Fruit fly (Drosophila melanogaster) whole organism, prepupa: Measurements from ENCODE around the gene CG11629.

Source experiments
- Blimp-1 ChIP-seq: fragments of 200-800 bp; sonication (Bioruptor generic); optimal IDR thresholded peaks from 3 replicates; lab custom pipeline; 2017; ENCODE audit warnings: missing biosample characterization, missing genetic modification characterization, mild to moderate bottlenecking, moderate library complexity, missing genetic modification reagents
- CG10631 ChIP-seq: fragments of 200-800 bp; sonication (Bioruptor generic); optimal IDR thresholded peaks from 2 replicates; lab custom pipeline; 2016; ENCODE audit warnings: missing biosample characterization, missing genetic modification characterization
- CG10669 ChIP-seq: fragments of 200-800 bp; sonication (Bioruptor generic); optimal IDR thresholded peaks from 3 replicates; lab custom pipeline; 2018; ENCODE audit warnings: missing biosample characterization, mild to moderate bottlenecking, missing genetic modification characterization, moderate library complexity
- CG11294 ChIP-seq: fragments of 200-800 bp; sonication (Bioruptor generic); IDR thresholded peaks from 2 replicates; pipeline ENCODE4 v1.3.6; 2022; ENCODE audit warnings: missing biosample characterization, missing genetic modification characterization
- CG15336 ChIP-seq: fragments of 200-800 bp; sonication (Bioruptor generic); IDR thresholded peaks from 2 replicates; pipeline ENCODE4 v1.3.6; 2022; ENCODE audit warnings: missing biosample characterization, missing genetic modification characterization
- CG1621 ChIP-seq: fragments of 200-800 bp; sonication (Bioruptor generic); optimal IDR thresholded peaks from 3 replicates; lab custom pipeline; 2018; ENCODE audit warnings: missing biosample characterization, mild to moderate bottlenecking, missing genetic modification characterization
- CG16779 ChIP-seq: fragments of 200-800 bp; sonication (Bioruptor generic); optimal IDR thresholded peaks from 3 replicates; lab custom pipeline; 2017; ENCODE audit warnings: missing biosample characterization, mild to moderate bottlenecking, missing genetic modification characterization
- CG3032 ChIP-seq: fragments of 200-800 bp; optimal IDR thresholded peaks from 2 replicates; lab custom pipeline; 2019; ENCODE audit warnings: missing biosample characterization, mild to moderate bottlenecking, missing genetic modification characterization, moderate library complexity
- CG31627 ChIP-seq: fragments of 200-800 bp; sonication (Bioruptor generic); optimal IDR thresholded peaks from 3 replicates; lab custom pipeline; 2016; ENCODE audit warnings: missing biosample characterization, missing genetic modification characterization
- CG32006 ChIP-seq: fragments of 200-800 bp; sonication (Bioruptor generic); optimal IDR thresholded peaks from 3 replicates; lab custom pipeline; 2017; ENCODE audit warnings: missing biosample characterization, mild to moderate bottlenecking, missing genetic modification characterization
- CG34406 ChIP-seq: fragments of 200-800 bp; sonication (Bioruptor generic); optimal IDR thresholded peaks from 3 replicates; lab custom pipeline; 2016; ENCODE audit warnings: missing biosample characterization, missing genetic modification characterization
- CG3919 ChIP-seq: fragments of 200-800 bp; sonication (Bioruptor generic); optimal IDR thresholded peaks from 3 replicates; lab custom pipeline; 2016; ENCODE audit warnings: missing biosample characterization, missing genetic modification characterization
- CG6163 ChIP-seq: fragments of 200-800 bp; sonication (Bioruptor generic); IDR thresholded peaks from 3 replicates; pipeline ENCODE4 v1.3.6; 2022; ENCODE audit warnings: missing biosample characterization, missing genetic modification characterization
- CG6276 ChIP-seq: fragments of 200-800 bp; sonication (Bioruptor generic); optimal IDR thresholded peaks from 2 replicates; lab custom pipeline; 2017; ENCODE audit warnings: missing biosample characterization, mild to moderate bottlenecking, missing genetic modification characterization
- CG6792 ChIP-seq: fragments of 200-800 bp; sonication (Bioruptor generic); optimal IDR thresholded peaks from 3 replicates; lab custom pipeline; 2016; ENCODE audit warnings: missing biosample characterization, missing genetic modification characterization
- CG6808 ChIP-seq: fragments of 200-800 bp; sonication (Bioruptor generic); optimal IDR thresholded peaks from 3 replicates; lab custom pipeline; 2017; ENCODE audit warnings: missing biosample characterization, missing genetic modification characterization, mild to moderate bottlenecking, moderate library complexity, missing genetic modification reagents
- CG7368 ChIP-seq: fragments of 200-800 bp; sonication (Bioruptor generic); optimal IDR thresholded peaks from 3 replicates; lab custom pipeline; 2016; ENCODE audit warnings: missing biosample characterization, missing genetic modification characterization
- CG8119 ChIP-seq: fragments of 200-800 bp; sonication (Bioruptor generic); IDR thresholded peaks from 3 replicates; pipeline ENCODE4 v1.3.6; 2022; ENCODE audit warnings: missing biosample characterization, missing genetic modification characterization
- CG8319 ChIP-seq: fragments of 200-800 bp; sonication (Bioruptor generic); optimal IDR thresholded peaks from 3 replicates; lab custom pipeline; 2016; ENCODE audit warnings: missing biosample characterization, missing genetic modification characterization
- CG8632 ChIP-seq: fragments of 200-800 bp; sonication (Bioruptor generic); optimal IDR thresholded peaks from 3 replicates; lab custom pipeline; 2016; ENCODE audit warnings: missing biosample characterization, missing genetic modification characterization
- CG9139 ChIP-seq: fragments of 200-800 bp; sonication (Bioruptor generic); optimal IDR thresholded peaks from 3 replicates; lab custom pipeline; 2017; ENCODE audit warnings: missing biosample characterization, mild to moderate bottlenecking, missing genetic modification characterization
- Eip75B ChIP-seq: fragments of 200-800 bp; sonication (Bioruptor generic); optimal IDR thresholded peaks from 3 replicates; lab custom pipeline; 2016; ENCODE audit warnings: missing biosample characterization, missing genetic modification characterization
- Eip78C ChIP-seq: fragments of 200-800 bp; sonication (Bioruptor generic); peaks from one replicate; lab custom pipeline; 2016; ENCODE audit warnings: missing biosample characterization, missing genetic modification characterization
- Ets96B ChIP-seq: fragments of 200-800 bp; optimal IDR thresholded peaks from 2 replicates; lab custom pipeline; 2019; ENCODE audit warnings: missing biosample characterization, mild to moderate bottlenecking, missing genetic modification characterization, moderate library complexity
- Gug ChIP-seq: fragments of 200-800 bp; sonication (Bioruptor generic); IDR thresholded peaks from 2 replicates; pipeline ENCODE4 v1.3.6; 2022; ENCODE audit warnings: missing biosample characterization, missing genetic modification characterization
- Hr38 ChIP-seq: sonication (Bioruptor generic); optimal IDR thresholded peaks from 2 replicates; lab custom pipeline; 2016; ENCODE audit warnings: missing biosample characterization, missing genetic modification characterization
- Hr39 ChIP-seq: fragments of 200-800 bp; sonication (Bioruptor generic); optimal IDR thresholded peaks from 2 replicates; lab custom pipeline; 2016; ENCODE audit warnings: missing biosample characterization, missing genetic modification characterization
- Lpt ChIP-seq: fragments of 200-800 bp; sonication (Bioruptor generic); optimal IDR thresholded peaks from 3 replicates; lab custom pipeline; 2016; ENCODE audit warnings: missing biosample characterization, missing genetic modification characterization
- OdsH ChIP-seq: fragments of 200-800 bp; sonication (Bioruptor generic); optimal IDR thresholded peaks from 3 replicates; lab custom pipeline; 2016; ENCODE audit warnings: missing biosample characterization, missing genetic modification characterization
- Sox102F ChIP-seq: fragments of 200-800 bp; sonication (Bioruptor generic); optimal IDR thresholded peaks from 2 replicates; lab custom pipeline; 2016; ENCODE audit warnings: missing biosample characterization, mild to moderate bottlenecking, missing genetic modification characterization
- Sox15 ChIP-seq: fragments of 200-800 bp; sonication (Bioruptor generic); optimal IDR thresholded peaks from 3 replicates; lab custom pipeline; 2016; ENCODE audit warnings: missing biosample characterization, missing genetic modification characterization
- achi ChIP-seq: fragments of 200-800 bp; sonication (Bioruptor generic); optimal IDR thresholded peaks from 3 replicates; lab custom pipeline; 2016; ENCODE audit warnings: missing biosample characterization, missing genetic modification characterization
- cyc ChIP-seq: fragments of 200-800 bp; sonication (Bioruptor generic); optimal IDR thresholded peaks from 3 replicates; lab custom pipeline; 2016; ENCODE audit warnings: missing biosample characterization, missing genetic modification characterization
- dac ChIP-seq: fragments of 200-800 bp; sonication (Bioruptor generic); optimal IDR thresholded peaks from 2 replicates; lab custom pipeline; 2017; ENCODE audit warnings: missing biosample characterization, mild to moderate bottlenecking, missing genetic modification characterization
- eg ChIP-seq: fragments of 200-800 bp; sonication (Bioruptor generic); IDR thresholded peaks from 3 replicates; pipeline ENCODE4 v1.3.6; 2022; ENCODE audit warnings: missing biosample characterization, missing genetic modification characterization
- esn ChIP-seq: fragments of 200-800 bp; sonication (Bioruptor generic); optimal IDR thresholded peaks from 2 replicates; lab custom pipeline; 2016; ENCODE audit warnings: missing biosample characterization, mild to moderate bottlenecking, missing genetic modification characterization, moderate library complexity
- fd59A ChIP-seq: fragments of 200-800 bp; sonication (Bioruptor generic); optimal IDR thresholded peaks from 2 replicates; lab custom pipeline; 2017; ENCODE audit warnings: missing biosample characterization, mild to moderate bottlenecking, missing genetic modification characterization, missing genetic modification reagents
- fkh ChIP-seq: fragments of 200-800 bp; sonication (Bioruptor generic); optimal IDR thresholded peaks from 3 replicates; lab custom pipeline; 2017; ENCODE audit warnings: missing biosample characterization, mild to moderate bottlenecking, missing genetic modification characterization, moderate library complexity
- lz ChIP-seq: fragments of 200-800 bp; sonication (Bioruptor generic); optimal IDR thresholded peaks from 3 replicates; lab custom pipeline; 2016; ENCODE audit warnings: missing biosample characterization, missing genetic modification characterization
- pdm3 ChIP-seq: fragments of 200-800 bp; sonication (Bioruptor generic); optimal IDR thresholded peaks from 3 replicates; lab custom pipeline; 2016; ENCODE audit warnings: missing biosample characterization, missing genetic modification characterization
- salr ChIP-seq, 2 experiments: fragments of 200-800 bp; sonication (Bioruptor generic); optimal IDR thresholded peaks; 3 replicates each; lab custom pipeline; 2016 to 2018; ENCODE audit warnings: missing biosample characterization in 2 of 2, missing genetic modification characterization in 2 of 2, mild to moderate bottlenecking in 1 of 2
- ss ChIP-seq, 2 experiments: fragments of 200-800 bp; sonication (Bioruptor generic); optimal IDR thresholded peaks; 2 replicates in 1 of 2; 3 replicates in 1 of 2; lab custom pipeline; 2017 to 2018; ENCODE audit warnings: mild to moderate bottlenecking in 2 of 2, missing biosample characterization in 2 of 2, missing genetic modification characterization in 2 of 2, moderate library complexity in 1 of 2
- svp ChIP-seq: fragments of 200-800 bp; sonication (Bioruptor generic); peaks from one replicate; lab custom pipeline; 2016; ENCODE audit warnings: missing biosample characterization, missing genetic modification characterization
- vri ChIP-seq: fragments of 200-800 bp; sonication (Bioruptor generic); optimal IDR thresholded peaks from 3 replicates; lab custom pipeline; 2016; ENCODE audit warnings: missing biosample characterization, mild to moderate bottlenecking, missing genetic modification characterization

The CG11629 gene

DNA sequence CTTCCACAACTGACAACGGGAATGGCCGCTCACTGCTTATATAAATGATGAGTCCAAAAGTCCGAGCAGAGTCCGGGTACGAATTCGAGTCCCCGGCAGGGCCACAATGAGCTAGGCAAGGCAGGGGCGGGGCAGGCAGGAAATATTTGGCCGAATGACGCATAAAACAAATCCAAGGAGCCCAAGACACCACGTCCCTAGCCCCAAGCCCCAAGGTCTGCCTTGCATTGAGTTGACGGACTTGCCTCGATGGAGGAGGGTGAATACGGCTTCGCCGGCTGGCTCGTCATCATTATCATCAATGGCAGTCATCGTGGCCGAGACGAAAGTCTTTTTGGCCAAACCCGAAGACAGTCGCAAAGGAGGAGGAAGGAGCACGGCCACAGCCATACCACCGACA lies 26.4 kb downstream of the CG11629 start:
- TF ChIP-seq CG6163 (no peak), salr (GFP tag; optimal IDR thresholded peaks at IDR 0.05; lab: Kevin White, UChicago) (no peak)

- TF ChIP-seq fd59A (GFP tag; lab: Kevin White, UChicago): no peak
- TF ChIP-seq ss (GFP tag; optimal IDR thresholded peaks at IDR 0.05; lab: Kevin White, UChicago): peak in 1 of 2 experiments; percentile 14
- peak; percentile 45 for TF ChIP-seq svp (GFP tag; lab: Kevin White, UChicago)
- no peak for TF ChIP-seq CG7368 (GFP tag; lab: Kevin White, UChicago)
Measured at dm6 chr2L:21868712-21869280, 29.3 kb downstream of the CG11629 start.

DNA sequence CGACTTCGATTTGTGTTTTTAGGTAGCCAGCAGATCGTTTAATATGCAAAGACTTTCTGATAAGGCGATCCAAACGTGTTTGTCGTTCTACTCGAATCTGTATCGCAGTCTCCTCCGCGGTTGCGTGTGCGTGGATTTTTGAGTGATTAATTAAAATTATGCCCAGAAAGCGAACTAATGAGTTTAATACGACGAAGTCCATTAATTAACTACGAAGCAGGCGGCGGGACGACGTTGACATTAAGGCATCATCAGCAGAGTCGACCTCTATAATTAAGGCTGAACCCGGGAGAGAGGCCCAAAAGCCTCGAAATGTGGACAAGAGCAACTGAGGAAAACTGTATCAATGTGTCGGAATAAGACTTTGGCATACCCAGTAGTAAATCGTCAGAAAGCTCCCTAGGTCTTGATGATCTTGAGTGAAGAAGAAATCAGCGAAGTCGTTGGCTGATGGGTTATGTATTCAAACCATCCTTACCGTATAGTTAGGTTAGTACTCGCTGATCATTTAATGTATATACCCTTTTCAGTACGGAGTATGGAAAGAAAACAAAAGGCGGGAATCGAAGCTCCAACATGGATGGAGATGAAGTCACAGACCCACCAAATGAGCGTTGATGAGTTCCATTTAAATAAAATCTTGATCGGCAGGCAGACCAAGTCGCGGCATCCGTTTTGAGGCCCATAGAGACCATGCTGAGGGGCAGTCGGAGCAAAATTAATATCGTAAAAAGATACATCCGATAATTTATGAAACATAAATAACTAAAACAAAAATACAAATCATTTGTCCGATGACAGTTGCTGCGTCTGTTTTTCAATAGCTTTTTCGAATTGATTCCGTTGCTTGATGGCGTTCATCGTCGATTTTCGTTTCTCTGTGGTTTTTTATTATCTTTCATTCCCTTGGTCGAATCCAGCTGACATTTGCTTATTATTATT lies 30.8 kb downstream of the CG11629 start:
- peak; percentile 81 for TF ChIP-seq Ets96B (tag; lab: Kevin White, UChicago)
- TF ChIP-seq Hr38 (GFP tag; lab: Kevin White, UChicago): no peak
- peak; percentile 70 for TF ChIP-seq CG6808
- TF ChIP-seq svp (GFP tag; lab: Kevin White, UChicago): peak; percentile 94
- peak; percentile 75 for TF ChIP-seq CG8319 (GFP tag; lab: Kevin White, UChicago)
- TF ChIP-seq salr (GFP tag; optimal IDR thresholded peaks at IDR 0.05; lab: Kevin White, UChicago): peak; percentile 1 to 76
- peak; percentile 75 for TF ChIP-seq OdsH (GFP tag; lab: Kevin White, UChicago)
- TF ChIP-seq CG31627: peak; percentile 90
- TF ChIP-seq CG8119 (GFP tag; lab: Robert Waterston, UW): no peak
- TF ChIP-seq pdm3: peak; percentile 81
- TF ChIP-seq ss (GFP tag; optimal IDR thresholded peaks at IDR 0.05; lab: Kevin White, UChicago): peak; percentile 15 to 66
- peak; percentile 74 for TF ChIP-seq achi (GFP tag; lab: Kevin White, UChicago)
- no peak for TF ChIP-seq CG15336
- TF ChIP-seq fd59A (GFP tag; lab: Kevin White, UChicago): peak; percentile 70
- no peak for TF ChIP-seq CG16779
- peak; percentile 80 for TF ChIP-seq Sox102F
- TF ChIP-seq esn: peak; percentile 82
- no peak for TF ChIP-seq CG32006 (GFP tag; lab: Kevin White, UChicago)
- peak; percentile 77 for TF ChIP-seq CG8632 (GFP tag; lab: Kevin White, UChicago)
- TF ChIP-seq CG1621 (tag; lab: Kevin White, UChicago): peak; percentile 78
- TF ChIP-seq CG3919 (GFP tag; lab: Kevin White, UChicago): peak; percentile 84
- TF ChIP-seq CG6276 (GFP tag; lab: Kevin White, UChicago): no peak
- no peak for TF ChIP-seq eg
- peak; percentile 84 for TF ChIP-seq CG34406
- no peak for TF ChIP-seq CG11294
- TF ChIP-seq fkh: peak; percentile 23
- peak; percentile 2 for TF ChIP-seq CG9139 (GFP tag; lab: Kevin White, UChicago)
- TF ChIP-seq CG10669: peak; percentile 82
- peak; percentile 85 for TF ChIP-seq Sox15 (GFP tag; lab: Kevin White, UChicago)
- TF ChIP-seq vri (GFP tag; lab: Kevin White, UChicago): peak; percentile 44
- TF ChIP-seq Hr39 (GFP tag; lab: Kevin White, UChicago): peak; percentile 90
- peak; percentile 65 for TF ChIP-seq CG6163
- TF ChIP-seq dac (GFP tag; lab: Kevin White, UChicago): no peak
- peak; percentile 84 for TF ChIP-seq lz
- TF ChIP-seq Lpt (GFP tag; lab: Kevin White, UChicago): no peak
- TF ChIP-seq CG7368 (GFP tag; lab: Kevin White, UChicago): peak; percentile 80
- peak; percentile 81 for TF ChIP-seq CG6792 (GFP tag; lab: Kevin White, UChicago)
- peak; percentile 85 for TF ChIP-seq cyc (GFP tag; lab: Kevin White, UChicago)
- TF ChIP-seq Eip78C (GFP tag; lab: Kevin White, UChicago): peak; percentile 93
- TF ChIP-seq Eip75B (GFP tag; lab: Kevin White, UChicago): peak; percentile 82
- peak; percentile 7 for TF ChIP-seq Blimp-1 (GFP tag; lab: Kevin White, UChicago)
- peak; percentile 72 for TF ChIP-seq CG10631 (GFP tag; lab: Kevin White, UChicago)
- no peak for TF ChIP-seq Gug
- peak; percentile 80 for TF ChIP-seq CG3032 (tag; lab: Kevin White, UChicago)
